Worm (Caenorhabditis elegans): ENCODE measurements around the gene F58A3.3.

DNA sequence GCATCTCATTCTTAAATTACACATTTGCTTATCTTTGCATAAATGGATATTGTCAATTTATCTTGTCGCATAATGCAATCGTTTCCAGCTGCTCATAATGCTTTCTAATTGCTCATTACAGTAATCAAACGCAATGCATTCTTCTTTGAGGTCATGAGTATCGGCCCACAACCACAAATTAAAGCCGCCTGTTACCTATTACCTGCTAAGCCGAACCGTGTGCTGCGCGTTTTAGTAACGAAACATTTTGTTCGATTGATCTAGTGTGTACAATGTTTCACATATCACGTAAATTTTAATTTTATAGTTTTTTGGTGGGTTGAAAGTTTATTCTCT, 21.5 kb downstream of the F58A3.3 start:
- TF ChIP-seq ama-1 (optimal IDR thresholded peaks at IDR 0.05) (no peak), mdt-29 (GFP tag; IDR thresholded peaks at IDR 0.05) (no peak), mep-1 (tag; optimal IDR thresholded peaks at IDR 0.05) (no peak), nhr-25 (tag; optimal IDR thresholded peaks at IDR 0.05; ENCODE audit: borderline replicate concordance, insufficient read depth) (no peak)
